Fruit fly (Drosophila melanogaster) whole organism, embryonic: ENCODE results near the gene Uba2.

Experiments used
- Antp ChIP-seq: fragments of 200-800 bp; sonication (Bioruptor generic); optimal IDR thresholded peaks from 3 replicates; lab custom pipeline; 2016; ENCODE audit warnings: missing biosample characterization, missing genetic modification characterization
- Bteb2 ChIP-seq: fragments of 200-800 bp; sonication (Bioruptor generic); optimal IDR thresholded peaks from 2 replicates; lab custom pipeline; 2016; ENCODE audit warnings: missing biosample characterization, missing genetic modification characterization
- CG1024 ChIP-seq: fragments of 200-800 bp; sonication (Bioruptor generic); IDR thresholded peaks from 2 replicates; pipeline ENCODE4 v1.3.6; 2022; ENCODE audit warnings: missing biosample characterization, missing genetic modification characterization
- CG10462 ChIP-seq: fragments of 200-800 bp; sonication (Bioruptor generic); optimal IDR thresholded peaks from 2 replicates; lab custom pipeline; 2016; ENCODE audit warnings: missing biosample characterization, missing genetic modification characterization
- CG10543 ChIP-seq: fragments of 200-800 bp; sonication (Bioruptor generic); optimal IDR thresholded peaks from 3 replicates; lab custom pipeline; 2017; ENCODE audit warnings: missing biosample characterization, mild to moderate bottlenecking, missing genetic modification characterization, moderate library complexity
- CG11504 ChIP-seq: fragments of 200-800 bp; sonication (Bioruptor generic); optimal IDR thresholded peaks from 3 replicates; lab custom pipeline; 2019; ENCODE audit warnings: missing biosample characterization, mild to moderate bottlenecking, missing genetic modification characterization, moderate library complexity
- CG12071 ChIP-seq: fragments of 200-800 bp; sonication (Bioruptor generic); optimal IDR thresholded peaks from 3 replicates; lab custom pipeline; 2018; ENCODE audit warnings: missing biosample characterization, mild to moderate bottlenecking, missing genetic modification characterization
- CG15269 ChIP-seq: fragments of 200-800 bp; sonication (Bioruptor generic); optimal IDR thresholded peaks from 2 replicates; lab custom pipeline; 2018; ENCODE audit warnings: missing biosample characterization, mild to moderate bottlenecking, missing genetic modification characterization, moderate library complexity
- CG16815 ChIP-seq: fragments of 200-800 bp; sonication (Bioruptor generic); optimal IDR thresholded peaks from 3 replicates; lab custom pipeline; 2017; ENCODE audit warnings: missing biosample characterization, mild to moderate bottlenecking, missing genetic modification characterization
- CG16863 ChIP-seq: fragments of 200-800 bp; sonication (Bioruptor generic); optimal IDR thresholded peaks from 3 replicates; lab custom pipeline; 2016; ENCODE audit warnings: missing biosample characterization, missing genetic modification characterization
- CG2202 ChIP-seq: fragments of 200-800 bp; sonication (Bioruptor generic); optimal IDR thresholded peaks from 2 replicates; lab custom pipeline; 2018; ENCODE audit warnings: missing biosample characterization, mild to moderate bottlenecking, missing genetic modification characterization
- CG32767 ChIP-seq: fragments of 200-800 bp; sonication (Bioruptor generic); IDR thresholded peaks from 2 replicates; pipeline ENCODE4 v1.3.6; 2022; ENCODE audit warnings: missing biosample characterization, missing genetic modification characterization
- CG32772 ChIP-seq: fragments of 200-800 bp; sonication (Bioruptor generic); IDR thresholded peaks from 2 replicates; pipeline ENCODE4 v1.3.6; 2022; ENCODE audit warnings: missing biosample characterization, missing genetic modification characterization
- CG34224 ChIP-seq: fragments of 200-800 bp; sonication (Bioruptor generic); IDR thresholded peaks from 3 replicates; pipeline ENCODE4 v1.3.6; 2022; ENCODE audit warnings: missing biosample characterization, missing genetic modification characterization; ENCODE audit not compliant: partially characterized antibody
- CG34376 ChIP-seq: fragments of 200-800 bp; sonication (Bioruptor generic); optimal IDR thresholded peaks from 2 replicates; lab custom pipeline; 2018; ENCODE audit warnings: missing biosample characterization, mild to moderate bottlenecking, missing genetic modification characterization
- CG4404 ChIP-seq: fragments of 200-800 bp; sonication (Bioruptor generic); IDR thresholded peaks from 2 replicates; pipeline ENCODE4 v1.3.6; 2022; ENCODE audit warnings: missing biosample characterization, missing genetic modification characterization
- CG6854 ChIP-seq: fragments of 200-800 bp; sonication (Bioruptor generic); optimal IDR thresholded peaks from 3 replicates; lab custom pipeline; 2017; ENCODE audit warnings: missing biosample characterization, mild to moderate bottlenecking, missing genetic modification characterization
- CG7556 ChIP-seq: fragments of 200-800 bp; sonication (Bioruptor generic); optimal IDR thresholded peaks from 2 replicates; lab custom pipeline; 2017; ENCODE audit warnings: missing biosample characterization, mild to moderate bottlenecking, missing genetic modification characterization
- CG9215 ChIP-seq: fragments of 200-800 bp; sonication (Bioruptor generic); IDR thresholded peaks from 2 replicates; pipeline ENCODE4 v1.3.6; 2022; ENCODE audit warnings: missing biosample characterization, missing genetic modification characterization
- Dip2 ChIP-seq: fragments of 200-800 bp; sonication (Bioruptor generic); IDR thresholded peaks from 2 replicates; pipeline ENCODE4 v1.3.6; 2022; ENCODE audit warnings: missing biosample characterization, missing genetic modification characterization
- Fer2 ChIP-seq: fragments of 200-800 bp; sonication (Bioruptor generic); optimal IDR thresholded peaks from 2 replicates; lab custom pipeline; 2018; ENCODE audit warnings: missing biosample characterization, mild to moderate bottlenecking, missing genetic modification characterization, moderate library complexity
- GATAe ChIP-seq: fragments of 200-800 bp; sonication (Bioruptor generic); conservative IDR thresholded peaks from 2 replicates; pipeline ENCODE4 v1.3.6; 2022; ENCODE audit warnings: missing biosample characterization, missing genetic modification characterization
- HHEX ChIP-seq: fragments of 200-800 bp; sonication (Bioruptor generic); optimal IDR thresholded peaks from 3 replicates; lab custom pipeline; 2017; ENCODE audit warnings: missing biosample characterization, mild to moderate bottlenecking, missing genetic modification characterization, missing genetic modification reagents
- HLH3B ChIP-seq: fragments of 200-800 bp; sonication (Bioruptor generic); IDR thresholded peaks from 2 replicates; pipeline ENCODE4 v1.3.6; 2022; ENCODE audit warnings: missing biosample characterization, missing genetic modification characterization
- Hand ChIP-seq: fragments of 200-800 bp; sonication (Bioruptor generic); optimal IDR thresholded peaks from 2 replicates; lab custom pipeline; 2017; ENCODE audit warnings: mild to moderate bottlenecking, missing biosample characterization, missing genetic modification reagents, missing genetic modification characterization
- Hsf ChIP-seq: fragments of 200-800 bp; sonication (Bioruptor generic); optimal IDR thresholded peaks from 3 replicates; lab custom pipeline; 2016; ENCODE audit warnings: missing biosample characterization, missing genetic modification characterization
- MTF-1 ChIP-seq: fragments of 200-800 bp; sonication (Bioruptor generic); optimal IDR thresholded peaks from 2 replicates; lab custom pipeline; 2018; ENCODE audit warnings: missing biosample characterization, mild to moderate bottlenecking, missing genetic modification characterization, borderline replicate concordance
- Meics ChIP-seq: fragments of 200-800 bp; sonication (Bioruptor generic); optimal IDR thresholded peaks from 2 replicates; lab custom pipeline; 2017; ENCODE audit warnings: missing biosample characterization, mild to moderate bottlenecking, missing genetic modification characterization
- PHDP ChIP-seq: fragments of 200-800 bp; sonication (Bioruptor generic); optimal IDR thresholded peaks from 3 replicates; lab custom pipeline; 2018; ENCODE audit warnings: missing biosample characterization, mild to moderate bottlenecking, missing genetic modification characterization, moderate library complexity
- TFAM ChIP-seq: fragments of 200-800 bp; sonication (Bioruptor generic); optimal IDR thresholded peaks from 2 replicates; lab custom pipeline; 2017; ENCODE audit warnings: missing biosample characterization, missing genetic modification characterization, inconsistent platforms
- Usf ChIP-seq: fragments of 200-800 bp; sonication (Bioruptor generic); optimal IDR thresholded peaks from 2 replicates; lab custom pipeline; 2017; ENCODE audit warnings: missing genotype, missing biosample characterization, missing genetic modification characterization
- Xrp1 ChIP-seq: fragments of 200-800 bp; sonication (Bioruptor generic); IDR thresholded peaks from 2 replicates; pipeline ENCODE4 v1.3.6; 2022; ENCODE audit warnings: missing biosample characterization, missing genetic modification characterization
- danr ChIP-seq: fragments of 200-800 bp; sonication (Bioruptor generic); IDR thresholded peaks from 2 replicates; pipeline ENCODE4 v1.3.6; 2022; ENCODE audit warnings: missing biosample characterization, missing genetic modification characterization
- dmrt99B ChIP-seq: fragments of 200-800 bp; sonication (Bioruptor generic); optimal IDR thresholded peaks from 2 replicates; lab custom pipeline; 2018; ENCODE audit warnings: missing biosample characterization, mild to moderate bottlenecking, missing genetic modification characterization, moderate library complexity
- ems ChIP-seq: fragments of 200-800 bp; sonication (Bioruptor generic); optimal IDR thresholded peaks from 3 replicates; lab custom pipeline; 2016; ENCODE audit warnings: missing biosample characterization, missing genetic modification characterization
- ewg ChIP-seq: fragments of 200-800 bp; sonication (Bioruptor generic); optimal IDR thresholded peaks from 3 replicates; lab custom pipeline; 2017; ENCODE audit warnings: mild to moderate bottlenecking, missing biosample characterization, missing genetic modification reagents, missing genetic modification characterization
- fru ChIP-seq: fragments of >200 bp; optimal IDR thresholded peaks from 2 replicates; lab custom pipeline; 2017
- gt ChIP-seq: fragments of 200-800 bp; sonication (Bioruptor generic); IDR thresholded peaks from 2 replicates; pipeline ENCODE4 v1.3.6; 2022; ENCODE audit warnings: missing biosample characterization, missing genetic modification characterization
- knrl ChIP-seq: fragments of 200-800 bp; sonication (Bioruptor generic); IDR thresholded peaks from 3 replicates; pipeline ENCODE4 v1.3.6; 2022; ENCODE audit warnings: missing biosample characterization, missing genetic modification characterization; ENCODE audit not compliant: partially characterized antibody
- luna ChIP-seq: fragments of 200-800 bp; sonication (Bioruptor generic); optimal IDR thresholded peaks from 2 replicates; lab custom pipeline; 2016; ENCODE audit warnings: missing biosample characterization, missing genetic modification characterization
- nmo ChIP-seq: fragments of 200-800 bp; sonication (Bioruptor generic); optimal IDR thresholded peaks from 2 replicates; lab custom pipeline; 2018; ENCODE audit warnings: missing biosample characterization, mild to moderate bottlenecking, missing genetic modification characterization, moderate library complexity
- pfk ChIP-seq: fragments of 200-800 bp; sonication (Bioruptor generic); optimal IDR thresholded peaks from 2 replicates; lab custom pipeline; 2018; ENCODE audit warnings: missing biosample characterization, mild to moderate bottlenecking, missing genetic modification characterization, moderate library complexity
- pita ChIP-seq: fragments of 200-800 bp; sonication (Bioruptor generic); optimal IDR thresholded peaks from 2 replicates; lab custom pipeline; 2017; ENCODE audit warnings: missing biosample characterization, mild to moderate bottlenecking, missing genetic modification characterization
- prd ChIP-seq, 3 experiments: fragments of >200 bp in 2 of 3; fragments of 200-800 bp in 1 of 3; sonication (Bioruptor generic) in 1 of 3; optimal IDR thresholded peaks in 2 of 3; IDR thresholded peaks in 1 of 3; 2 replicates in 2 of 3; 3 replicates in 1 of 3; pipeline versions ENCODE4 v1.3.6 to Lab custom; 2017 to 2022; ENCODE audit warnings: missing biosample characterization in 1 of 3, missing genetic modification characterization in 1 of 3
- psq ChIP-seq: fragments of 200-800 bp; sonication (Bioruptor generic); optimal IDR thresholded peaks from 2 replicates; lab custom pipeline; 2017; ENCODE audit warnings: missing biosample characterization, missing genetic modification characterization
- pum ChIP-seq: fragments of 200-800 bp; sonication (Bioruptor generic); optimal IDR thresholded peaks from 2 replicates; lab custom pipeline; 2016; ENCODE audit warnings: missing biosample characterization, missing genetic modification characterization
- ssp ChIP-seq: fragments of 200-800 bp; sonication (Bioruptor generic); IDR thresholded peaks from 2 replicates; pipeline ENCODE4 v1.3.6; 2022; ENCODE audit warnings: missing biosample characterization, missing genetic modification characterization
- tup ChIP-seq: fragments of 200-800 bp; sonication (Bioruptor generic); optimal IDR thresholded peaks from 2 replicates; lab custom pipeline; 2016; ENCODE audit warnings: missing biosample characterization, mild to moderate bottlenecking, missing genetic modification characterization, moderate library complexity
- twi ChIP-seq: fragments of 200-800 bp; optimal IDR thresholded peaks from 2 replicates; lab custom pipeline; 2019; ENCODE audit warnings: missing biosample characterization, mild to moderate bottlenecking, missing genetic modification characterization, moderate library complexity
- unpg ChIP-seq: fragments of 200-800 bp; sonication (Bioruptor generic); optimal IDR thresholded peaks from 3 replicates; lab custom pipeline; 2018; ENCODE audit warnings: missing biosample characterization, mild to moderate bottlenecking, missing genetic modification characterization, moderate library complexity

Gene Uba2

dm6 chr3L:8137448-8137906, 9.9 kb upstream of the Uba2 start, which contains the start of the genes Setx and mus301 (continued):
- TF ChIP-seq CG11504 (tag; lab: Kevin White, UChicago), result no peak
- TF ChIP-seq CG10462 (GFP tag; lab: Kevin White, UChicago), result peak; percentile 69
- peak; percentile 41 for TF ChIP-seq CG34376
- TF ChIP-seq unpg, result no peak
- peak; percentile 70 for TF ChIP-seq CG16815 (GFP tag; lab: Kevin White, UChicago)
- TF ChIP-seq Hand (GFP tag; lab: Kevin White, UChicago), result no peak
- TF ChIP-seq HHEX, result peak; percentile 69
- peak; percentile 42 for TF ChIP-seq psq (GFP tag; lab: Kevin White, UChicago)
- TF ChIP-seq ewg (GFP tag; lab: Kevin White, UChicago), result peak; percentile 66
- peak; percentile 75 for TF ChIP-seq CG4404
- TF ChIP-seq nmo, result peak; percentile 89
- TF ChIP-seq dmrt99B, result no peak
- peak; percentile 49 for TF ChIP-seq CG2202 (tag; lab: Kevin White, UChicago)
- TF ChIP-seq twi (tag; lab: Kevin White, UChicago), result no peak
- TF ChIP-seq CG1024 (GFP tag; lab: Robert Waterston, UW), result peak; percentile 24; the same call in 1 of the 2 replicates
- TF ChIP-seq Xrp1 (GFP tag; lab: Robert Waterston, UW), result peak; percentile 79
- no peak for TF ChIP-seq Dip2 (GFP tag; lab: Robert Waterston, UW)
- TF ChIP-seq CG32772 (GFP tag; lab: Robert Waterston, UW), result peak; percentile 66
- TF ChIP-seq fru (lab: Kevin White, UChicago), result no peak
- peak; percentile 84 for TF ChIP-seq pita (GFP tag; lab: Kevin White, UChicago)
- peak; percentile 75 for TF ChIP-seq CG10543 (GFP tag; lab: Kevin White, UChicago)
- no peak for TF ChIP-seq CG12071 (GFP tag; lab: Kevin White, UChicago)
- TF ChIP-seq Bteb2 (GFP tag; lab: Kevin White, UChicago), result peak; percentile 89
- peak; percentile 89 for TF ChIP-seq Hsf (GFP tag; lab: Kevin White, UChicago)
- peak; percentile 54; the same call in 1 of the 2 replicates for TF ChIP-seq danr
- TF ChIP-seq pfk (GFP tag; lab: Kevin White, UChicago), result no peak
- no peak for TF ChIP-seq CG6854
- peak; percentile 77 for TF ChIP-seq Meics
- no peak for TF ChIP-seq PHDP
- peak; percentile 70 for TF ChIP-seq tup
- TF ChIP-seq Antp (GFP tag; lab: Kevin White, UChicago), result peak; percentile 77
- TF ChIP-seq gt, result no peak
- no peak for TF ChIP-seq CG15269 (tag; lab: Kevin White, UChicago)
- peak; percentile 55 for TF ChIP-seq HLH3B (GFP tag; lab: Robert Waterston, UW)
- TF ChIP-seq luna (GFP tag; lab: Kevin White, UChicago), result peak; percentile 73
- TF ChIP-seq ems (GFP tag; lab: Kevin White, UChicago), result peak; percentile 87
- TF ChIP-seq GATAe (GFP tag; lab: Robert Waterston, UW), result no peak
- peak; percentile 52 for TF ChIP-seq Fer2
- TF ChIP-seq Usf (GFP tag; lab: Kevin White, UChicago), result peak; percentile 52
- peak; percentile 81 for TF ChIP-seq pum
- TF ChIP-seq ssp (GFP tag; lab: Robert Waterston, UW), result peak; percentile 72
- TF ChIP-seq prd (optimal IDR thresholded peaks at IDR 0.05; lab: Kevin White, UChicago), result no peak
- peak; percentile 84 for TF ChIP-seq prd (GFP tag; IDR thresholded peaks at IDR 0.05; lab: Robert Waterston, UW)
- peak; percentile 75 for TF ChIP-seq CG7556 (GFP tag; lab: Kevin White, UChicago)
- peak; percentile 50; the same call in 2 of the 3 replicates for TF ChIP-seq knrl (GFP tag; lab: Robert Waterston, UW)
- TF ChIP-seq CG16863 (GFP tag; lab: Kevin White, UChicago), result peak; percentile 68
- TF ChIP-seq MTF-1 (GFP tag; lab: Kevin White, UChicago), result no peak
- TF ChIP-seq CG34224 (GFP tag; lab: Robert Waterston, UW), result no peak
- no peak for TF ChIP-seq CG32767 (GFP tag; lab: Robert Waterston, UW)
- peak; percentile 80 for TF ChIP-seq CG9215 (GFP tag; lab: Robert Waterston, UW)
- no peak for TF ChIP-seq TFAM (GFP tag; lab: Kevin White, UChicago)
